Worm (Caenorhabditis elegans): ENCODE results near the gene spot-1.
A peak's percentile ranks its signal among the peaks of the same experiment; 100 is the strongest.

- TF ChIP-seq unc-62 (GFP tag; optimal IDR thresholded peaks at IDR 0.05) (no peak), elt-2 (tag; optimal IDR thresholded peaks at IDR 0.05) (no peak), snu-23 (GFP tag; optimal IDR thresholded peaks at IDR 0.05) (peak; percentile 4), nhr-71 (tag; optimal IDR thresholded peaks at IDR 0.05) (no peak), pax-3 (tag; optimal IDR thresholded peaks at IDR 0.05) (no peak), mdl-1 (tag; optimal IDR thresholded peaks at IDR 0.05) (no peak)
Observed at ce11 chrIII:7300763-7301162, 23.7 kb upstream of the spot-1 start.
